Worm (Caenorhabditis elegans): ENCODE results near the gene bcas-2.

ce11 chrIII:6260115-6260514, 14.5 kb upstream of the bcas-2 start, which contains the start of gene srg-2:
- no peak for TF ChIP-seq fkh-10 (GFP tag; optimal IDR thresholded peaks at IDR 0.05)
- no peak for TF ChIP-seq mdl-1 (tag; optimal IDR thresholded peaks at IDR 0.05)
- no peak for TF ChIP-seq elt-2 (tag; optimal IDR thresholded peaks at IDR 0.05)
- no peak for TF ChIP-seq ceh-9 (tag; optimal IDR thresholded peaks at IDR 0.05)
- TF ChIP-seq jun-1 (tag; optimal IDR thresholded peaks at IDR 0.05) = no peak
- TF ChIP-seq nhr-23 (tag; optimal IDR thresholded peaks at IDR 0.05) = no peak
- TF ChIP-seq nhr-77 (tag; optimal IDR thresholded peaks at IDR 0.05) = no peak
- TF ChIP-seq elt-1 (tag; optimal IDR thresholded peaks at IDR 0.05) = no peak
- TF ChIP-seq nhr-11 (tag; optimal IDR thresholded peaks at IDR 0.05) = no peak
- TF ChIP-seq nhr-237 (tag; optimal IDR thresholded peaks at IDR 0.05) = no peak
- no peak for TF ChIP-seq nhr-76 (tag; optimal IDR thresholded peaks at IDR 0.05)
- no peak for TF ChIP-seq ama-1 (optimal IDR thresholded peaks at IDR 0.05)
- TF ChIP-seq nfya-1 (tag; optimal IDR thresholded peaks at IDR 0.05; ENCODE audit: insufficient read depth) = no peak
